Worm (Caenorhabditis elegans) whole organism, early embryonic: ENCODE measurements around the gene Y105C5B.1413.

Source experiments
- B0310.2 ChIP-seq: sonication (generic microtip); optimal IDR thresholded peaks from 2 replicates; lab custom pipeline; 2016; ENCODE audit warnings: mild to moderate bottlenecking, missing genetic modification characterization, missing compliant biosample characterization
- F13C5.2 ChIP-seq: sonication (generic microtip); optimal IDR thresholded peaks from 2 replicates; lab custom pipeline; 2017; ENCODE audit warnings: mild to moderate bottlenecking, missing genetic modification characterization, inconsistent platforms, missing compliant biosample characterization
- aly-1 ChIP-seq: sonication (generic microtip); optimal IDR thresholded peaks from 2 replicates; lab custom pipeline; 2016; ENCODE audit warnings: missing genetic modification characterization, missing compliant biosample characterization
- ama-1 ChIP-seq: fragments of 150-350 bp; optimal IDR thresholded peaks from 2 replicates; lab custom pipeline; 2014
- ceh-13 ChIP-seq: fragments of 200-800 bp; sonication (Bioruptor generic); optimal IDR thresholded peaks from 2 replicates; lab custom pipeline; 2018; ENCODE audit warnings: mild to moderate bottlenecking, missing genetic modification characterization, missing compliant biosample characterization
- ceh-36 ChIP-seq: sonication (generic microtip); optimal IDR thresholded peaks from 2 replicates; lab custom pipeline; 2016; ENCODE audit warnings: missing genetic modification characterization, inconsistent platforms, missing compliant biosample characterization
- ets-7 ChIP-seq: sonication (generic microtip); optimal IDR thresholded peaks from 2 replicates; lab custom pipeline; 2016; ENCODE audit warnings: missing genotype, missing genetic modification characterization, missing compliant biosample characterization
- flt-1 ChIP-seq: fragments of 200-800 bp; sonication (Bioruptor generic); IDR thresholded peaks from 2 replicates; pipeline ENCODE4 v1.3.6; 2022; ENCODE audit warnings: missing genetic modification characterization, missing compliant biosample characterization
- hmbx-1 ChIP-seq: sonication (generic microtip); optimal IDR thresholded peaks from 2 replicates; lab custom pipeline; 2016; ENCODE audit warnings: mild to moderate bottlenecking, missing genetic modification characterization, missing compliant biosample characterization
- hmg-4 ChIP-seq: fragments of 200-800 bp; sonication (Bioruptor generic); optimal IDR thresholded peaks from 2 replicates; lab custom pipeline; 2018; ENCODE audit warnings: mild to moderate bottlenecking, missing genetic modification characterization, missing compliant biosample characterization
- hnd-1 ChIP-seq: sonication (generic microtip); optimal IDR thresholded peaks from 2 replicates; lab custom pipeline; 2016; ENCODE audit warnings: missing genetic modification characterization, missing compliant biosample characterization
- pes-1 ChIP-seq: fragments of 200-800 bp; sonication (Bioruptor generic); IDR thresholded peaks from 2 replicates; pipeline ENCODE4 v1.3.6; 2022; ENCODE audit warnings: missing genetic modification reagents, missing genetic modification characterization, missing compliant biosample characterization
- scrt-1 ChIP-seq: fragments of 200-800 bp; sonication (Bioruptor generic); IDR thresholded peaks from 2 replicates; pipeline ENCODE4 v1.3.6; 2022; ENCODE audit warnings: missing genetic modification characterization, missing compliant biosample characterization
- sea-1 ChIP-seq: fragments of 200-800 bp; sonication (Bioruptor generic); conservative IDR thresholded peaks from 2 replicates; pipeline ENCODE4 v1.3.6; 2022; ENCODE audit warnings: missing genetic modification characterization, missing compliant biosample characterization
- tbx-11 ChIP-seq: fragments of 200-800 bp; sonication (Bioruptor generic); IDR thresholded peaks from 2 replicates; pipeline ENCODE4 v1.3.6; 2022; ENCODE audit warnings: missing genetic modification characterization, missing compliant biosample characterization
- tbx-37 ChIP-seq: fragments of 200-800 bp; sonication (Bioruptor generic); conservative IDR thresholded peaks from 2 replicates; pipeline ENCODE4 v1.3.6; 2022; ENCODE audit warnings: missing genetic modification reagents, missing genetic modification characterization, missing compliant biosample characterization
- tra-4 ChIP-seq: sonication (generic microtip); optimal IDR thresholded peaks from 2 replicates; lab custom pipeline; 2017; ENCODE audit warnings: missing genetic modification characterization, missing compliant biosample characterization

Y105C5B.1413 gene

ce11 chrIV:16184521-16184920, at the start of gene Y105C5B.1413:
Gene Y105C5B.1413 (minus strand): TSS chrIV:16184621.
- TF ChIP-seq hmg-4 (GFP tag; lab: Kevin White, UChicago) (no peak), scrt-1 (GFP tag; lab: Robert Waterston, UW) (no peak), ets-7 (tag; lab: Kevin White, UChicago) (no peak), aly-1 (no peak), pes-1 (GFP tag; lab: Robert Waterston, UW) (no peak), hmbx-1 (tag; lab: Kevin White, UChicago) (no peak), F13C5.2 (tag; lab: Kevin White, UChicago) (no peak), tbx-11 (no peak), tbx-37 (GFP tag; lab: Robert Waterston, UW) (no peak), ceh-13 (no peak), ceh-36 (tag; lab: Kevin White, UChicago) (no peak), B0310.2 (tag; lab: Kevin White, UChicago) (no peak)

DNA sequence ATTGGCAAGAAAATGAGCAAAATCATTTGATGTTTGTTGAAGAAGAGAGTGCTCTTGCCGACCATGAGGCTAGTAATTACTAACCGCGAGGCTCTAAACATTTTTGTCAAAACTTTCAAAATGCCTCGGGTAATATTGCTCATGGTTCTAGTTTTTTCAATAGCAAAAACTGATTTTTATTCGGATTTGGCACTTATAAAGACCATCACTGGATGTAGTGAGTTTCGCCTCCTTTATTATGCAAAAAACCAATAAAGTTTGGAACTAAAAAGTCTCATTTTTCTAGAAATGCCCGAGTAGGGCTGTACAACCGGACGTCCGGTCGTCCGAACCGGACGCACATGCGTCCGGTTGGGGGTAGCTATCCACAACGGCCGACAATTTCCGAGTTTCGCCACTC, 48.6 kb upstream of the Y105C5B.1413 start, which contains the start of the genes hpa-1 and irld-39:
Gene hpa-1, minus strand, starts transcription at position 101 of the 400 bp plus-strand sequence.
Gene irld-39, plus strand, starts transcription at position 121 of the 400 bp plus-strand sequence.
- TF ChIP-seq ets-7 (tag; lab: Kevin White, UChicago) (no peak), scrt-1 (GFP tag; lab: Robert Waterston, UW) (no peak), B0310.2 (tag; lab: Kevin White, UChicago) (no peak), ceh-13 (no peak), tbx-37 (GFP tag; lab: Robert Waterston, UW) (no peak), F13C5.2 (tag; lab: Kevin White, UChicago) (no peak), tra-4 (tag; lab: Kevin White, UChicago) (no peak)

DNA sequence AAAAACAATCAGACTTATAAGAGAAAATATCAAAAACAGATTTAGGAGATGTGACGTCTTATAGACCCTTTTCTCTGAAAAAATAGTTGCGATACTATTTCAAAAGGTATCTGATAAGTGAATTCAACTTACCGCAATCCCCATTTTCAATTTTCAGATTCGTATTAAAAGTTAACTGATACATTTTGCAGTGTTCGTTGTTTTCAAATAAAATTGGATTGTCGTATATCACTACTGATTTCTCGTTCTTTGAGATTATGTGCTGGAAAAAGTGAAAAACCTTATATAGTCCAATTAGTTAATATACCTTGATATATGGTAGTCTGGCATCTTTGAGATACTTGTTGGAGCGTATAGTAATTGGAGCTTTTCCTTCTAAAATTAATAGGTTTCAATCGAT, 46.0 kb upstream of the Y105C5B.1413 start:
- TF ChIP-seq B0310.2 (tag; lab: Kevin White, UChicago): no peak
- TF ChIP-seq ceh-13: no peak
- TF ChIP-seq tra-4 (tag; lab: Kevin White, UChicago): no peak
- no peak for TF ChIP-seq ets-7 (tag; lab: Kevin White, UChicago)
- no peak for TF ChIP-seq ama-1 (lab: Kevin White, UChicago)
- no peak for TF ChIP-seq tbx-11
- TF ChIP-seq flt-1 (GFP tag; lab: Robert Waterston, UW): no peak
- TF ChIP-seq hnd-1 (tag; lab: Kevin White, UChicago): no peak
- no peak for TF ChIP-seq hmbx-1 (tag; lab: Kevin White, UChicago)
- no peak for TF ChIP-seq scrt-1 (GFP tag; lab: Robert Waterston, UW)
- no peak for TF ChIP-seq aly-1
- TF ChIP-seq hmg-4 (GFP tag; lab: Kevin White, UChicago): no peak
- TF ChIP-seq F13C5.2 (tag; lab: Kevin White, UChicago): no peak
- TF ChIP-seq sea-1 (GFP tag; lab: Robert Waterston, UW): no peak

ce11 chrIV:16225747-16226146, 41.3 kb upstream of the Y105C5B.1413 start, which contains the start of gene H25K10.4:
Gene H25K10.4 (plus strand): TSS chrIV:16226047.
- no peak for TF ChIP-seq aly-1
- no peak for TF ChIP-seq sea-1 (GFP tag; lab: Robert Waterston, UW)
- TF ChIP-seq hnd-1 (tag; lab: Kevin White, UChicago): no peak
- no peak for TF ChIP-seq scrt-1 (GFP tag; lab: Robert Waterston, UW)
- no peak for TF ChIP-seq hmbx-1 (tag; lab: Kevin White, UChicago)
- no peak for TF ChIP-seq tbx-11
- no peak for TF ChIP-seq ceh-13
- TF ChIP-seq tbx-37 (GFP tag; lab: Robert Waterston, UW): no peak
- no peak for TF ChIP-seq ama-1 (lab: Kevin White, UChicago)
- no peak for TF ChIP-seq B0310.2 (tag; lab: Kevin White, UChicago)
- TF ChIP-seq hmg-4 (GFP tag; lab: Kevin White, UChicago): no peak
- TF ChIP-seq F13C5.2 (tag; lab: Kevin White, UChicago): no peak
- no peak for TF ChIP-seq flt-1 (GFP tag; lab: Robert Waterston, UW)
- TF ChIP-seq pes-1 (GFP tag; lab: Robert Waterston, UW): no peak
- no peak for TF ChIP-seq ets-7 (tag; lab: Kevin White, UChicago)
- TF ChIP-seq tra-4 (tag; lab: Kevin White, UChicago): no peak
- TF ChIP-seq ceh-36 (tag; lab: Kevin White, UChicago): no peak

DNA sequence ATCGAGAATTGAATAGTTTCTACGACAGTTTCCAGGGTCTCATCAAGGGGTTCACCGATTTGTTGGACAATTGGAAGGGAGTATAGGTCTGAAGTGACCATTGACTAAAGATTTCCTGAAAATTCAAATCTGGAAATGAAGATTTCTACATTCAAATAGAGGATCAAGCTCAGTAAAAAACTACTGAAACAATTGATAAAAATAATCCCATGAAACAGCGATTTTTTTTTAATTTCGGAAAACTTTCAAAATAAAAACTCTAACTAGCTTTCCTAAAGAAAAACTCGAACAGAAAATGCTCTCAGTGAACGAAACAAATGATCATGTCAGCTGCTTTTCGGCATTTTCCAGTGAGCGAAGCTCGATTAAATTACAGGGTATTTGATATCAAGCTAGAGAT, 37.1 kb upstream of the Y105C5B.1413 start, which contains the start of gene srv-11:
Gene srv-11, minus strand, starts transcription at position 101 of the 400 bp plus-strand sequence.
- TF ChIP-seq tbx-11 (no peak), flt-1 (GFP tag; lab: Robert Waterston, UW) (no peak), hmbx-1 (tag; lab: Kevin White, UChicago) (no peak), ets-7 (tag; lab: Kevin White, UChicago) (no peak), F13C5.2 (tag; lab: Kevin White, UChicago) (no peak), aly-1 (no peak), sea-1 (GFP tag; lab: Robert Waterston, UW) (no peak), ceh-13 (no peak), hmg-4 (GFP tag; lab: Kevin White, UChicago) (no peak)

DNA sequence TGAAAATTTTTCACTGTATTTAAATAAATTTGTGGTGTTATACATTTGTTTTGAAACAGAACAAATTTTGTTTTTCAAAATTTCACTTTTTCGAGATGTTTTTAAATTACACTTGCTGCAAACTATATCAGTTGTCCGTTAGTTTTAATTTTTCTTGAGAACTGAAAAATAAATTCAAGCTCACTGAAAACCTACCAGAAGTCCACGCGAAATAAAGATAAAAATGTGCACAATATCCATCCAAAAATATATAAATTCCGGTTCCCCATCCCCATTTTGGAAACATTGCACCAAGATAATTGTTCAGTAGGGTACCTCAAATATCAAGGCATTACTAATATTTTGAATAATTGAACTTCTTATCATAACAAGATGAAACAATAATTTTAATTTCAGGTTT, 36.3 kb upstream of the Y105C5B.1413 start:
- TF ChIP-seq hnd-1 (tag; lab: Kevin White, UChicago) (no peak), ets-7 (tag; lab: Kevin White, UChicago) (no peak), tra-4 (tag; lab: Kevin White, UChicago) (no peak), ceh-36 (tag; lab: Kevin White, UChicago) (no peak), tbx-11 (no peak), scrt-1 (GFP tag; lab: Robert Waterston, UW) (no peak), hmg-4 (GFP tag; lab: Kevin White, UChicago) (no peak)

ce11 chrIV:16216165-16216564, 31.7 kb upstream of the Y105C5B.1413 start:
- TF ChIP-seq aly-1 (no peak), hnd-1 (tag; lab: Kevin White, UChicago) (no peak), hmbx-1 (tag; lab: Kevin White, UChicago) (no peak), scrt-1 (GFP tag; lab: Robert Waterston, UW) (no peak), tbx-37 (GFP tag; lab: Robert Waterston, UW) (no peak), pes-1 (GFP tag; lab: Robert Waterston, UW) (no peak), ceh-13 (no peak), flt-1 (GFP tag; lab: Robert Waterston, UW) (no peak), tra-4 (tag; lab: Kevin White, UChicago) (no peak), B0310.2 (tag; lab: Kevin White, UChicago) (no peak), tbx-11 (no peak), ets-7 (tag; lab: Kevin White, UChicago) (no peak), hmg-4 (GFP tag; lab: Kevin White, UChicago) (no peak), F13C5.2 (tag; lab: Kevin White, UChicago) (no peak), sea-1 (GFP tag; lab: Robert Waterston, UW) (no peak), ceh-36 (tag; lab: Kevin White, UChicago) (no peak), ama-1 (lab: Kevin White, UChicago) (no peak)
